Worm (Caenorhabditis elegans) whole organism, L2 larva: ENCODE results near the gene C54E10.7.
"Not testable (repeated sequence)": the region's sequence is repeated elsewhere in the genome, so short reads cannot be mapped to it uniquely, and the experiment has no call there.

ENCODE experiments used
- R02D3.7 ChIP-seq: fragments of 150-350 bp; optimal IDR thresholded peaks from 2 replicates; lab custom pipeline; 2014; ENCODE audit warnings: missing biosample characterization, missing genetic modification characterization
- ZK546.5 ChIP-seq: sonication (generic microtip); optimal IDR thresholded peaks from 2 replicates; lab custom pipeline; 2017; ENCODE audit warnings: missing biosample characterization, missing genetic modification characterization
- ama-1 ChIP-seq: fragments of 150-350 bp; optimal IDR thresholded peaks from 2 replicates; lab custom pipeline; 2018; ENCODE audit warnings: inconsistent platforms
- blmp-1 ChIP-seq: sonication (generic microtip); optimal IDR thresholded peaks from 2 replicates; lab custom pipeline; 2017; ENCODE audit warnings: missing genetic modification characterization, mild to moderate bottlenecking, missing compliant biosample characterization, antibody characterized with exemption, moderate library complexity; ENCODE audit not compliant: insufficient read depth
- ceh-16 ChIP-seq: fragments of 150-350 bp; optimal IDR thresholded peaks from 2 replicates; lab custom pipeline; 2014; ENCODE audit warnings: missing biosample characterization, missing genetic modification characterization
- dmd-4 ChIP-seq: sonication (generic microtip); optimal IDR thresholded peaks from 2 replicates; lab custom pipeline; 2017; ENCODE audit warnings: missing biosample characterization, missing genetic modification characterization
- egl-27 ChIP-seq: sonication (generic microtip); optimal IDR thresholded peaks from 3 replicates; lab custom pipeline; 2017; ENCODE audit warnings: missing biosample characterization, missing genetic modification reagents, missing genetic modification characterization
- elt-1 ChIP-seq: fragments of 150-350 bp; optimal IDR thresholded peaks from 2 replicates; lab custom pipeline; 2014; ENCODE audit warnings: missing biosample characterization, missing genetic modification characterization
- elt-3 ChIP-seq: sonication (generic microtip); optimal IDR thresholded peaks from 2 replicates; lab custom pipeline; 2017; ENCODE audit warnings: missing biosample characterization, missing genetic modification characterization
- fos-1 ChIP-seq: fragments of 150-350 bp; optimal IDR thresholded peaks from 2 replicates; lab custom pipeline; 2014; ENCODE audit warnings: missing biosample characterization, missing genetic modification characterization
- lin-13 ChIP-seq: fragments of 150-350 bp; optimal IDR thresholded peaks from 2 replicates; lab custom pipeline; 2014; ENCODE audit warnings: missing biosample characterization, missing genetic modification reagents, missing genetic modification characterization
- lin-39 ChIP-seq: fragments of 150-350 bp; optimal IDR thresholded peaks from 2 replicates; lab custom pipeline; 2014; ENCODE audit warnings: missing biosample characterization, missing genetic modification reagents, missing genetic modification characterization
- lsy-2 ChIP-seq, 2 experiments: fragments of 150-350 bp in 1 of 2; sonication (generic microtip) in 1 of 2; optimal IDR thresholded peaks; 2 replicates each; lab custom pipeline; 2014 to 2017; ENCODE audit warnings: missing biosample characterization in 2 of 2, missing genetic modification characterization in 2 of 2
- mab-5 ChIP-seq: fragments of 150-350 bp; optimal IDR thresholded peaks from 2 replicates; lab custom pipeline; 2014; ENCODE audit warnings: missing biosample characterization, missing genetic modification characterization
- mdl-1 ChIP-seq, 2 experiments: fragments of 150-350 bp in 1 of 2; sonication (generic microtip) in 1 of 2; optimal IDR thresholded peaks; 2 replicates each; lab custom pipeline; 2017; ENCODE audit warnings: missing biosample characterization in 2 of 2, missing genetic modification characterization in 2 of 2
- nhr-10 ChIP-seq: sonication (generic microtip); optimal IDR thresholded peaks from 2 replicates; lab custom pipeline; 2017; ENCODE audit warnings: missing biosample characterization, missing genetic modification characterization
- nhr-11 ChIP-seq: fragments of 150-350 bp; optimal IDR thresholded peaks from 2 replicates; lab custom pipeline; 2014; ENCODE audit warnings: missing biosample characterization, missing genetic modification characterization
- nhr-21 ChIP-seq: fragments of 150-350 bp; optimal IDR thresholded peaks from 2 replicates; lab custom pipeline; 2014; ENCODE audit warnings: missing biosample characterization, missing genetic modification characterization
- nhr-23 ChIP-seq: fragments of 150-350 bp; optimal IDR thresholded peaks from 2 replicates; lab custom pipeline; 2014; ENCODE audit warnings: missing biosample characterization, missing genetic modification reagents, missing genetic modification characterization
- nhr-237 ChIP-seq: fragments of 150-350 bp; optimal IDR thresholded peaks from 2 replicates; lab custom pipeline; 2014; ENCODE audit warnings: missing biosample characterization, missing genetic modification characterization
- nhr-25 ChIP-seq: fragments of 150-350 bp; sonication (generic microtip); optimal IDR thresholded peaks from 3 replicates; lab custom pipeline; 2014; ENCODE audit warnings: missing biosample characterization, missing genetic modification characterization
- nhr-6 ChIP-seq: fragments of 150-350 bp; optimal IDR thresholded peaks from 2 replicates; lab custom pipeline; 2014; ENCODE audit warnings: missing biosample characterization, missing genetic modification characterization
- peb-1 ChIP-seq: fragments of 150-350 bp; optimal IDR thresholded peaks from 2 replicates; lab custom pipeline; 2014; ENCODE audit warnings: missing biosample characterization, missing genetic modification characterization
- skn-1 ChIP-seq: sonication (generic microtip); optimal IDR thresholded peaks from 2 replicates; lab custom pipeline; 2017; ENCODE audit warnings: missing biosample characterization, missing genetic modification characterization
- sma-3 ChIP-seq: sonication (generic microtip); optimal IDR thresholded peaks from 2 replicates; lab custom pipeline; 2016; ENCODE audit warnings: missing genetic modification reagents, missing genetic modification characterization, missing compliant biosample characterization
- sma-9 ChIP-seq, 2 experiments: fragments of 150-350 bp in 1 of 2; sonication (generic microtip) in 1 of 2; optimal IDR thresholded peaks; 2 replicates each; lab custom pipeline; 2014 to 2016; ENCODE audit warnings: missing genetic modification characterization in 2 of 2, mild to moderate bottlenecking in 1 of 2, missing biosample characterization in 1 of 2, missing compliant biosample characterization in 1 of 2, missing genetic modification reagents in 1 of 2, moderate library complexity in 1 of 2
- snpc-4 ChIP-seq: fragments of 150-350 bp; optimal IDR thresholded peaks from 2 replicates; lab custom pipeline; 2014; ENCODE audit warnings: missing biosample characterization, missing genetic modification characterization
- unc-39 ChIP-seq: fragments of 150-350 bp; optimal IDR thresholded peaks from 2 replicates; lab custom pipeline; 2014; ENCODE audit warnings: missing biosample characterization, missing genetic modification characterization
- zag-1 ChIP-seq: fragments of 150-350 bp; optimal IDR thresholded peaks from 2 replicates; lab custom pipeline; 2014; ENCODE audit warnings: missing biosample characterization, missing genetic modification characterization
- ztf-1 ChIP-seq: fragments of 200-800 bp; sonication (Bioruptor generic); conservative IDR thresholded peaks from 2 replicates; pipeline ENCODE4 v1.3.6; 2022; ENCODE audit warnings: missing genetic modification characterization, missing compliant biosample characterization
- ztf-11 ChIP-seq: sonication (generic microtip); optimal IDR thresholded peaks from 2 replicates; lab custom pipeline; 2017; ENCODE audit warnings: missing biosample characterization, missing genetic modification characterization
- ztf-4 ChIP-seq: fragments of 150-350 bp; optimal IDR thresholded peaks from 2 replicates; lab custom pipeline; 2014; ENCODE audit warnings: missing biosample characterization, missing genetic modification characterization

C54E10.7 gene

DNA sequence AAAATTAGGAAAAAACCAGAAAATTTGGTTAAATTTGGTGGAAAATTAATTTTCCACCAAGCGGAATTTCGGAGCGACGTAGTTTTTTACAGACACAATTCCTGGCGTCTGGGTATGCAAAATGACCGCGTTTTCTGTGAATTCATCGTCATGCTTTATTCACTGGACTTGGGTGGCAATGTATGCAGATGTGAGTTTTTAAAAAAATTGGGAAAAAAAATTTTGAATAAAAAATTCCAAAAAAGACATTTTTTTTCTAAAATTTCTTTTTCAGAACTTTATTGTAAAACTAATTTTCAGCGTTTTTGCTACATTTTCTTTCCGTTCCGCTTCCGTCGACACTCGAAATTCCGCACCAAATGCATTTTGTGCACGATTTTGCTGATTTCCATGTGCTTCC lies at the start of gene C54E10.7:
C54E10.7 (plus strand) TSS at position 301 of the 400 bp plus-strand sequence.
- no peak for TF ChIP-seq nhr-10 (tag; lab: Kevin White, UChicago)
- TF ChIP-seq lin-39 (tag; lab: Kevin White, UChicago), result no peak
- TF ChIP-seq lin-13, result no peak
- TF ChIP-seq R02D3.7, result no peak
- no peak for TF ChIP-seq ama-1
- no peak for TF ChIP-seq elt-1 (tag; lab: Kevin White, UChicago)
- no peak for TF ChIP-seq elt-3 (tag; lab: Kevin White, UChicago)

DNA sequence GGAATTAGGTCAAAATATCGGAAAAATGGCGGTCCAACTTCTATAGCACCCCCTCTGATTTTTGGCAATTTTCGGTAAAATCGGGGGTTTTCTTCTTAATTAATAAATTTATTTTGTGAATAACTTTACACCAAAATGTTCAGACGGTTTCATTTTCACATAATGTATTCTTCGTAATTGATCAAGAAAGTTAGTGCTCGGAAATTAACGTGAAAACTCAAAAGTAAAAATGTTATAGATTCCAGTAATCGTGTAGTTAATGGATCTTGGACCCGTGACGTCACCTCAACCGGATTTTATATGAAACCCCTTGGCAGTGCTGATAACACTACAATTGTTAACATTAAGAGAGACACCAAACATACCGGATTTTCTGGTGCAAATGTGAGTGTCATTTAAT lies 49.4 kb upstream of the C54E10.7 start, which contains the start of gene F11D11.22:
F11D11.22 (plus strand) TSS at position 301 of the 400 bp plus-strand sequence.
- not testable (repeated sequence) for TF ChIP-seq ceh-16, skn-1, nhr-237 (tag; lab: Kevin White, UChicago)

DNA sequence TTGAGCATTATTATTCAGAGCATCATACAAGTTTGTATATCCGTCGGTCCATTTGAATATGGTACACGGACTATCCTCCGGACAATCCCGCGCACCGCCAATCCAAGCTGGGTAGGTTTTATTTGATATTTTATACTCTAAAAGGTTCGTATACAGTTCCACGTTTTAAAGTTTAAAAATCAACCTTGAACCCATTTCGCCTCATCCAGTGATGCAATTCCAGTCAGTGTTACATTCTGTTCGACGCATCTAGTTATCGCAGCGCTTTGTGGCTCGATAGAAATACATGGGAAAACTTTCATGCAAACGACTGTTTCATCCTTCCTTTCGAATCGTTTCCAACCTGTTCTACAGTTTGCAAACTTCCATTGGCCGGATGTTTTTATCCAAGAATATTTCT lies 41.6 kb upstream of the C54E10.7 start:
- TF ChIP-seq mab-5 (tag; lab: Kevin White, UChicago), result no peak
- no peak for TF ChIP-seq R02D3.7
- TF ChIP-seq ama-1, result no peak
- TF ChIP-seq dmd-4 (tag; lab: Kevin White, UChicago), result no peak
- no peak for TF ChIP-seq peb-1 (tag; lab: Kevin White, UChicago)
- no peak for TF ChIP-seq elt-3 (tag; lab: Kevin White, UChicago)
- no peak for TF ChIP-seq nhr-11 (tag; lab: Kevin White, UChicago)
- no peak for TF ChIP-seq nhr-6 (tag; lab: Kevin White, UChicago)
- no peak for TF ChIP-seq lsy-2 (tag; optimal IDR thresholded peaks at IDR 0.05; lab: Kevin White, UChicago)
- no peak for TF ChIP-seq egl-27 (tag; lab: Kevin White, UChicago)

DNA sequence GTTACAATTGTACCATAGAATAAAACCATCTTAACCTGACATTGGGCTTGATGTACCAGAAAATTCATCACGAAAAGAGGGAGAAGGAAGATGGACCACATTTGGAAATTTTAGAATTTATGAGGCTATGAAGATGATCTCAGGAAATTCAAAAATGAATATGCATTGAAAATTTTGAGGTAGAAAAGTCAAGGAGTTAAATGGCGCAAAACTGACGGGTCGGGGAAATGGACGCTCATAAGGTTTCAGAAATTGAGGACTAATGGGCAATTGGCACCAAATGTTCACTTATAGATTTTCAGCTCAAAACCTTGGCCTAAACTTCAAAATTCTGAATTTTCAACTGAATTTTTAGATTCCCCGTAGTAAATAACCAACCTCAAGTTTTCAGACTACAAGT lies 40.8 kb upstream of the C54E10.7 start, which contains the start of gene clec-255:
clec-255 (minus strand) TSS at position 101 of the 400 bp plus-strand sequence.
- TF ChIP-seq dmd-4 (tag; lab: Kevin White, UChicago), result no peak
- TF ChIP-seq nhr-11 (tag; lab: Kevin White, UChicago), result no peak
- TF ChIP-seq lin-13, result no peak
- TF ChIP-seq blmp-1, result no peak
- TF ChIP-seq mab-5 (tag; lab: Kevin White, UChicago), result no peak
- no peak for TF ChIP-seq unc-39 (tag; lab: Kevin White, UChicago)
- TF ChIP-seq ztf-1 (GFP tag; lab: Robert Waterston, UW), result no peak
- TF ChIP-seq ztf-4 (tag; lab: Kevin White, UChicago), result no peak
- TF ChIP-seq snpc-4 (tag; lab: Kevin White, UChicago), result no peak
- no peak for TF ChIP-seq ZK546.5 (tag; lab: Kevin White, UChicago)
- TF ChIP-seq fos-1 (tag; lab: Kevin White, UChicago), result no peak
- TF ChIP-seq zag-1 (tag; lab: Kevin White, UChicago), result no peak
- no peak for TF ChIP-seq peb-1 (tag; lab: Kevin White, UChicago)
- TF ChIP-seq elt-3 (tag; lab: Kevin White, UChicago), result no peak
- no peak for TF ChIP-seq lin-39 (tag; lab: Kevin White, UChicago)
- no peak for TF ChIP-seq sma-9 (GFP tag; optimal IDR thresholded peaks at IDR 0.05; lab: Kevin White, UChicago)
- TF ChIP-seq sma-9 (tag; optimal IDR thresholded peaks at IDR 0.05; lab: Kevin White, UChicago), result no peak
- TF ChIP-seq, all 48 proteins: peak for 0

DNA sequence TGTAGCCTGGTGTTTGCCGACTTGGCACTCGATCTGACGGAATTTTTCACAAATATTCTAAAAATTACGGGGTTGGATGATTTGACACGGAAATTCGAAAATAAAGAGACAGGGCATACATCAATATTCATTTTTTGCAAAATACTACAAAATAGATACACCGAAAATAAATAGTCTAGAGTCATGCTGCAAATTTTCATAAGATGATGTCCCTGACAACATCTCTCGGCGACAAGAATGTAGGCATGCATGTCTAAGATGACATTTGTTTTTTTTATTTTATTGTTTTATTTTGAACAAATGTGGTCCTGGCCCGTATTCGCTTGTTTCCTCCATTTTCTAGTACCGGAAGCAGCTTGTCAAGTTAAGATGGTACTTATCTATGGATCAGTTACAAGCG lies 40.1 kb upstream of the C54E10.7 start, which contains the start of gene clec-256:
clec-256 (plus strand) TSS at position 301 of the 400 bp plus-strand sequence.
- TF ChIP-seq mdl-1 (tag; optimal IDR thresholded peaks at IDR 0.05; lab: Kevin White, UChicago) (no peak), ztf-11 (tag; lab: Kevin White, UChicago) (no peak), elt-3 (tag; lab: Kevin White, UChicago) (no peak), nhr-21 (tag; lab: Kevin White, UChicago) (no peak), snpc-4 (tag; lab: Kevin White, UChicago) (no peak), nhr-23 (tag; lab: Kevin White, UChicago) (no peak), sma-3 (no peak), nhr-25 (no peak), ztf-4 (tag; lab: Kevin White, UChicago) (no peak), ztf-1 (GFP tag; lab: Robert Waterston, UW) (no peak)
- TF ChIP-seq, all 48 proteins: peak for 0
